Fruit fly (Drosophila melanogaster): Measurements from ENCODE around the gene eIF4EHP.

eIF4EHP gene

DNA sequence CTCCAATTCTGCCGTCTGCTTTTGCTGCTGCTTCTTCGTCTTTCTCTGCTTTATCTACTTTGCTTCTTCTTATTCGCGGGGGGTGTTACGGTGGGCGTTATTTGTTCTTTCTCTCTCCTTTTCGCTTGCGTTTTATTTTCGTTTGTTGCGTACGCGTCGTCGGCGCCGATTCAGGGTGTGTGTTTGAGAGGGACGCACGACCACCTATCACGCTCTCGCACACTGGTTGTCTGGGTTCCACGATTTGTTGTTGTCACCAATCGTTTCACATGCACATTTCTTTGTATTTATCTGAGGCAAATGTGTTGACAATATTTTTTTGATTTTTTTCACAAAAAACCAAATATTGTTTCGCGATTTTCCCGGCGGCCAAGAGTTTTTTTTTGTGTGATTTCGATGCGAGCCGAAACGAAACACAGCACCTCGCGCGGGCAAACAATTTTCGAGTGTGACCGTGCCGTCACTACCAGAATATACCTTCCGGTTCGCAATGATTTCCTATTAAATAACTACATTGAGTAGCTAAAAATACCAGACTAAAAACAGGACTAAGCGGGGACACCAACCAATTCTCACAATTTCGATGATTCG lies 3.4 kb downstream of the eIF4EHP start, which contains the start of gene Syx1A (continued):
- TF ChIP-seq knrl (GFP tag; IDR thresholded peaks at IDR 0.05; ENCODE audit: partially characterized antibody) (no peak), vfl (GFP tag; optimal IDR thresholded peaks at IDR 0.05) (peak; percentile 9), CG4730 (GFP tag; IDR thresholded peaks at IDR 0.05) (no peak), Ada2b (GFP tag; IDR thresholded peaks at IDR 0.05) (no peak), Hr39 (optimal IDR thresholded peaks at IDR 0.05) (no peak), pita (GFP tag; optimal IDR thresholded peaks at IDR 0.05) (peak; percentile 70), CG18619 (GFP tag; optimal IDR thresholded peaks at IDR 0.05) (peak; percentile 23), CG1602 (GFP tag; optimal IDR thresholded peaks at IDR 0.05) (no peak), dmrt99B (tag; optimal IDR thresholded peaks at IDR 0.05) (no peak), Six4 (GFP tag; optimal IDR thresholded peaks at IDR 0.05) (no peak), CG30403 (GFP tag; optimal IDR thresholded peaks at IDR 0.05) (no peak), inv (GFP tag; IDR thresholded peaks at IDR 0.05; ENCODE audit: partially characterized antibody) (no peak), NFAT (GFP tag; IDR thresholded peaks at IDR 0.05) (no peak), ap (GFP tag; IDR thresholded peaks at IDR 0.05) (no peak), nerfin-2 (GFP tag; IDR thresholded peaks at IDR 0.05; ENCODE audit: partially characterized antibody) (no peak), bsh (GFP tag; optimal IDR thresholded peaks at IDR 0.05) (peak in 1 of 2 experiments; percentile 36), Hmr (GFP tag; optimal IDR thresholded peaks at IDR 0.05) (peak; percentile 56), Spps (tag; optimal IDR thresholded peaks at IDR 0.05) (no peak), nom (GFP tag; optimal IDR thresholded peaks at IDR 0.05) (peak; percentile 37), ash1 (GFP tag; optimal IDR thresholded peaks at IDR 0.05) (no peak), NfI (GFP tag; optimal IDR thresholded peaks at IDR 0.05) (peak; percentile 29), CG16813 (GFP tag; IDR thresholded peaks at IDR 0.05; ENCODE audit: partially characterized antibody) (no peak), CG13296 (GFP tag; optimal IDR thresholded peaks at IDR 0.05) (peak; percentile 46), CG15514 (GFP tag; optimal IDR thresholded peaks at IDR 0.05) (peak; percentile 80), CG7357 (GFP tag; IDR thresholded peaks at IDR 0.05) (no peak), Abd-B (GFP tag; optimal IDR thresholded peaks at IDR 0.05) (no peak), CG7839 (tag; optimal IDR thresholded peaks at IDR 0.05) (peak; percentile 25), Bdp1 (GFP tag; optimal IDR thresholded peaks at IDR 0.05) (no peak), D19A (tag; optimal IDR thresholded peaks at IDR 0.05) (no peak), CkIIα-i1 (GFP tag; IDR thresholded peaks at IDR 0.05) (no peak), Xbp1 (GFP tag; optimal IDR thresholded peaks at IDR 0.05) (no peak), seq (GFP tag; IDR thresholded peaks at IDR 0.05) (no peak), CG6689 (GFP tag; IDR thresholded peaks at IDR 0.05) (no peak), CG4854 (GFP tag; optimal IDR thresholded peaks at IDR 0.05) (no peak), Stat92E (GFP tag; optimal IDR thresholded peaks at IDR 0.05) (no peak), Elba2 (GFP tag; optimal IDR thresholded peaks at IDR 0.05) (no peak), PHDP (tag; optimal IDR thresholded peaks at IDR 0.05) (peak; percentile 33), CG16863 (GFP tag; optimal IDR thresholded peaks at IDR 0.05) (no peak), CG10959 (GFP tag; IDR thresholded peaks at IDR 0.05) (no peak), CG31365 (tag; optimal IDR thresholded peaks at IDR 0.05) (no peak), sima (GFP tag; optimal IDR thresholded peaks at IDR 0.05) (no peak), CG17186 (GFP tag; optimal IDR thresholded peaks at IDR 0.05) (peak; percentile 23), Pdp1 (GFP tag; optimal IDR thresholded peaks at IDR 0.05) (no peak), salm (tag; optimal IDR thresholded peaks at IDR 0.05) (no peak), CG12299 (tag; optimal IDR thresholded peaks at IDR 0.05) (no peak), amos (GFP tag; IDR thresholded peaks at IDR 0.05; ENCODE audit: partially characterized antibody) (no peak), abd-A (tag; optimal IDR thresholded peaks at IDR 0.05) (peak; percentile 25), pan (optimal IDR thresholded peaks at IDR 0.05) (no peak), pan (GFP tag; optimal IDR thresholded peaks at IDR 0.05 in 1 of 2, IDR thresholded peaks at IDR 0.05 in 1 of 2) (no peak), CG14050 (GFP tag; IDR thresholded peaks at IDR 0.05) (no peak)
